Fruit fly (Drosophila melanogaster) whole organism, embryonic: ENCODE data around the gene ssp3.
A peak's percentile ranks its signal among the peaks of the same experiment; 100 is the strongest.

Experiments
- Antp ChIP-seq: fragments of 200-800 bp; sonication (Bioruptor generic); optimal IDR thresholded peaks from 3 replicates; lab custom pipeline; 2016; ENCODE audit warnings: missing biosample characterization, missing genetic modification characterization
- Blimp-1 ChIP-seq: fragments of 200-800 bp; sonication (Bioruptor generic); optimal IDR thresholded peaks from 3 replicates; lab custom pipeline; 2018; ENCODE audit warnings: missing biosample characterization, missing genetic modification characterization, mild to moderate bottlenecking, moderate library complexity, missing genetic modification reagents
- CG10147 ChIP-seq: fragments of 200-800 bp; sonication (Bioruptor generic); optimal IDR thresholded peaks from 2 replicates; lab custom pipeline; 2019; ENCODE audit warnings: missing biosample characterization, mild to moderate bottlenecking, missing genetic modification characterization, moderate library complexity
- CG14710 ChIP-seq: fragments of 200-800 bp; sonication (Bioruptor generic); optimal IDR thresholded peaks from 3 replicates; lab custom pipeline; 2019; ENCODE audit warnings: missing biosample characterization, mild to moderate bottlenecking, missing genetic modification characterization, moderate library complexity
- CG1602 ChIP-seq: fragments of 200-800 bp; sonication (Bioruptor generic); optimal IDR thresholded peaks from 3 replicates; lab custom pipeline; 2016; ENCODE audit warnings: missing biosample characterization, missing genetic modification characterization
- CG17361 ChIP-seq: fragments of 200-800 bp; sonication (Bioruptor generic); IDR thresholded peaks from 3 replicates; pipeline ENCODE4 v1.3.6; 2022; ENCODE audit warnings: missing biosample characterization, missing genetic modification characterization
- CG17829 ChIP-seq: fragments of 200-800 bp; optimal IDR thresholded peaks from 2 replicates; lab custom pipeline; 2019; ENCODE audit warnings: missing biosample characterization, mild to moderate bottlenecking, missing genetic modification characterization, moderate library complexity
- CG18262 ChIP-seq: fragments of 200-800 bp; optimal IDR thresholded peaks from 3 replicates; lab custom pipeline; 2019; ENCODE audit warnings: missing biosample characterization, mild to moderate bottlenecking, missing genetic modification characterization, moderate library complexity
- CG2712 ChIP-seq: fragments of 200-800 bp; optimal IDR thresholded peaks from 3 replicates; lab custom pipeline; 2019; ENCODE audit warnings: missing biosample characterization, mild to moderate bottlenecking, missing genetic modification characterization, moderate library complexity
- CG31441 ChIP-seq: fragments of 200-800 bp; sonication (Bioruptor generic); IDR thresholded peaks from 2 replicates; pipeline ENCODE4 v1.3.6; 2022; ENCODE audit warnings: missing biosample characterization, missing genetic modification characterization
- CG3407 ChIP-seq: fragments of 200-800 bp; sonication (Bioruptor generic); optimal IDR thresholded peaks from 2 replicates; lab custom pipeline; 2018; ENCODE audit warnings: missing biosample characterization, mild to moderate bottlenecking, missing genetic modification characterization
- CG34376 ChIP-seq: fragments of 200-800 bp; sonication (Bioruptor generic); optimal IDR thresholded peaks from 2 replicates; lab custom pipeline; 2018; ENCODE audit warnings: missing biosample characterization, mild to moderate bottlenecking, missing genetic modification characterization
- CG4282 ChIP-seq: fragments of 200-800 bp; sonication (Bioruptor generic); optimal IDR thresholded peaks from 2 replicates; lab custom pipeline; 2016; ENCODE audit warnings: missing biosample characterization, missing genetic modification characterization
- CG5180 ChIP-seq: fragments of 200-800 bp; sonication (Bioruptor generic); optimal IDR thresholded peaks from 3 replicates; lab custom pipeline; 2017; ENCODE audit warnings: missing biosample characterization, missing genetic modification characterization, mild to moderate bottlenecking, moderate library complexity, missing genetic modification reagents
- CG7839 ChIP-seq: fragments of 200-800 bp; sonication (Bioruptor generic); optimal IDR thresholded peaks from 3 replicates; lab custom pipeline; 2018; ENCODE audit warnings: missing biosample characterization, mild to moderate bottlenecking, missing genetic modification characterization, moderate library complexity
- CG8388 ChIP-seq: fragments of 200-800 bp; sonication (Bioruptor generic); optimal IDR thresholded peaks from 2 replicates; lab custom pipeline; 2019; ENCODE audit warnings: missing biosample characterization, mild to moderate bottlenecking, missing genetic modification characterization, moderate library complexity
- CG9609 ChIP-seq: fragments of 200-800 bp; sonication (Bioruptor generic); optimal IDR thresholded peaks from 3 replicates; lab custom pipeline; 2016; ENCODE audit warnings: missing biosample characterization, missing genetic modification characterization
- CG9727 ChIP-seq: fragments of 200-800 bp; sonication (Bioruptor generic); optimal IDR thresholded peaks from 3 replicates; lab custom pipeline; 2017; ENCODE audit warnings: missing biosample characterization, mild to moderate bottlenecking, missing genetic modification characterization
- D19A ChIP-seq: fragments of 200-800 bp; optimal IDR thresholded peaks from 3 replicates; lab custom pipeline; 2019; ENCODE audit warnings: missing biosample characterization, mild to moderate bottlenecking, missing genetic modification characterization, moderate library complexity
- Dad ChIP-seq: fragments of 200-800 bp; sonication (Bioruptor generic); optimal IDR thresholded peaks from 3 replicates; lab custom pipeline; 2016; ENCODE audit warnings: missing biosample characterization, missing genetic modification characterization
- Ets65A ChIP-seq: fragments of 200-800 bp; sonication (Bioruptor generic); peaks from one replicate; lab custom pipeline; 2016; ENCODE audit warnings: missing biosample characterization, missing genetic modification characterization
- HLH3B ChIP-seq: fragments of 200-800 bp; sonication (Bioruptor generic); IDR thresholded peaks from 2 replicates; pipeline ENCODE4 v1.3.6; 2022; ENCODE audit warnings: missing biosample characterization, missing genetic modification characterization
- HLHmδ ChIP-seq: fragments of 200-800 bp; sonication (Bioruptor generic); optimal IDR thresholded peaks from 2 replicates; lab custom pipeline; 2018; ENCODE audit warnings: missing biosample characterization, mild to moderate bottlenecking, missing genetic modification characterization, moderate library complexity
- Hand ChIP-seq: fragments of 200-800 bp; sonication (Bioruptor generic); optimal IDR thresholded peaks from 2 replicates; lab custom pipeline; 2017; ENCODE audit warnings: mild to moderate bottlenecking, missing biosample characterization, missing genetic modification reagents, missing genetic modification characterization
- Poxn ChIP-seq: fragments of 200-800 bp; sonication (Bioruptor generic); IDR thresholded peaks from 2 replicates; pipeline ENCODE4 v1.3.6; 2022; ENCODE audit warnings: missing biosample characterization, missing genetic modification characterization
- Rx ChIP-seq: fragments of 200-800 bp; sonication (Bioruptor generic); IDR thresholded peaks from 2 replicates; pipeline ENCODE4 v1.3.6; 2022; ENCODE audit warnings: missing biosample characterization, missing genetic modification characterization
- Sox100B ChIP-seq: fragments of 200-800 bp; sonication (Bioruptor generic); optimal IDR thresholded peaks from 3 replicates; lab custom pipeline; 2018; ENCODE audit warnings: missing biosample characterization, mild to moderate bottlenecking, missing genetic modification characterization
- Spps ChIP-seq: fragments of 200-800 bp; sonication (Bioruptor generic); optimal IDR thresholded peaks from 2 replicates; lab custom pipeline; 2018; ENCODE audit warnings: missing biosample characterization, mild to moderate bottlenecking, missing genetic modification characterization
- Sry-β ChIP-seq: fragments of 200-800 bp; sonication (Bioruptor generic); optimal IDR thresholded peaks from 2 replicates; lab custom pipeline; 2018; ENCODE audit warnings: missing biosample characterization, mild to moderate bottlenecking, missing genetic modification characterization, moderate library complexity
- TFAM ChIP-seq: fragments of 200-800 bp; sonication (Bioruptor generic); optimal IDR thresholded peaks from 2 replicates; lab custom pipeline; 2017; ENCODE audit warnings: missing biosample characterization, missing genetic modification characterization, inconsistent platforms
- Taf1 ChIP-seq: fragments of 200-800 bp; sonication (Bioruptor generic); IDR thresholded peaks from 2 replicates; pipeline ENCODE4 v1.3.6; 2022; ENCODE audit warnings: missing biosample characterization, missing genetic modification characterization
- al ChIP-seq: fragments of 200-800 bp; sonication (Bioruptor generic); IDR thresholded peaks from 2 replicates; pipeline ENCODE4 v1.3.6; 2022; ENCODE audit warnings: missing biosample characterization, missing genetic modification characterization
- bowl ChIP-seq: fragments of 200-800 bp; sonication (Bioruptor generic); IDR thresholded peaks from 2 replicates; pipeline ENCODE4 v1.3.6; 2022; ENCODE audit warnings: missing biosample characterization, missing genetic modification characterization
- corto ChIP-seq: fragments of 200-800 bp; sonication (Bioruptor generic); optimal IDR thresholded peaks from 2 replicates; lab custom pipeline; 2016; ENCODE audit warnings: missing biosample characterization, mild to moderate bottlenecking, missing genetic modification characterization, moderate library complexity
- dpn ChIP-seq, 2 experiments: fragments of 200-800 bp; sonication (Bioruptor generic); optimal IDR thresholded peaks; 3 replicates each; lab custom pipeline; 2016; ENCODE audit warnings: missing biosample characterization in 2 of 2, missing genetic modification characterization in 2 of 2
- fd102C ChIP-seq: fragments of 200-800 bp; sonication (Bioruptor generic); optimal IDR thresholded peaks from 2 replicates; lab custom pipeline; 2018; ENCODE audit warnings: missing biosample characterization, mild to moderate bottlenecking, missing genetic modification characterization, moderate library complexity
- gfzf ChIP-seq: fragments of 200-800 bp; sonication (Bioruptor generic); optimal IDR thresholded peaks from 2 replicates; lab custom pipeline; 2016; ENCODE audit warnings: missing biosample characterization, mild to moderate bottlenecking, missing genetic modification characterization, moderate library complexity
- hb ChIP-seq: fragments of 200-800 bp; sonication (Bioruptor generic); IDR thresholded peaks from 3 replicates; pipeline ENCODE4 v1.3.6; 2022; ENCODE audit warnings: missing biosample characterization, missing genetic modification characterization; ENCODE audit not compliant: partially characterized antibody
- nmo ChIP-seq: fragments of 200-800 bp; sonication (Bioruptor generic); optimal IDR thresholded peaks from 2 replicates; lab custom pipeline; 2018; ENCODE audit warnings: missing biosample characterization, mild to moderate bottlenecking, missing genetic modification characterization, moderate library complexity
- sima ChIP-seq: fragments of 200-800 bp; sonication (Bioruptor generic); optimal IDR thresholded peaks from 2 replicates; lab custom pipeline; 2016; ENCODE audit warnings: missing biosample characterization, missing genetic modification characterization
- slp2 ChIP-seq: fragments of 200-800 bp; sonication (Bioruptor generic); optimal IDR thresholded peaks from 2 replicates; lab custom pipeline; 2016; ENCODE audit warnings: missing biosample characterization, missing genetic modification characterization
- sug ChIP-seq: fragments of 200-800 bp; optimal IDR thresholded peaks from 2 replicates; lab custom pipeline; 2019; ENCODE audit warnings: missing biosample characterization, mild to moderate bottlenecking, missing genetic modification characterization, moderate library complexity
- tll ChIP-seq, 2 experiments: fragments of 200-800 bp in 1 of 2; fragments of >200 bp in 1 of 2; sonication (Bioruptor generic) in 1 of 2; optimal IDR thresholded peaks; 2 replicates each; lab custom pipeline; 2017 to 2019; ENCODE audit warnings: missing biosample characterization in 2 of 2, missing genetic modification characterization in 2 of 2, mild to moderate bottlenecking in 1 of 2, moderate library complexity in 1 of 2
- tna ChIP-seq: fragments of 200-800 bp; sonication (Bioruptor generic); IDR thresholded peaks from 2 replicates; pipeline ENCODE4 v1.3.6; 2022; ENCODE audit warnings: missing biosample characterization, missing genetic modification characterization; ENCODE audit not compliant: partially characterized antibody
- trem ChIP-seq: fragments of 200-800 bp; optimal IDR thresholded peaks from 3 replicates; lab custom pipeline; 2019; ENCODE audit warnings: missing biosample characterization, mild to moderate bottlenecking, missing genetic modification characterization, moderate library complexity
- tx ChIP-seq: fragments of 200-800 bp; sonication (Bioruptor generic); optimal IDR thresholded peaks from 2 replicates; lab custom pipeline; 2016; ENCODE audit warnings: missing biosample characterization, missing genetic modification characterization
- zen ChIP-seq: fragments of 200-800 bp; sonication (Bioruptor generic); optimal IDR thresholded peaks from 3 replicates; lab custom pipeline; 2018; ENCODE audit warnings: missing biosample characterization, mild to moderate bottlenecking, missing genetic modification characterization, moderate library complexity

Gene ssp3

dm6 chr2L:18919474-18919873 lies 24.3 kb downstream of the ssp3 start (continued):
- TF ChIP-seq CG14710 (peak; percentile 51), Sry-β (GFP tag; lab: Kevin White, UChicago) (no peak), CG8388 (GFP tag; lab: Kevin White, UChicago) (peak; percentile 3), Blimp-1 (GFP tag; lab: Kevin White, UChicago) (peak; percentile 62), trem (tag; lab: Kevin White, UChicago) (peak; percentile 18), Spps (tag; lab: Kevin White, UChicago) (peak; percentile 23), Rx (GFP tag; lab: Robert Waterston, UW) (no peak), Sox100B (peak; percentile 14), nmo (GFP tag; lab: Kevin White, UChicago) (peak; percentile 35), CG31441 (GFP tag; lab: Robert Waterston, UW) (peak; percentile 73), CG18262 (tag; lab: Kevin White, UChicago) (peak; percentile 77), sima (GFP tag; lab: Kevin White, UChicago) (no peak), CG17361 (peak; percentile 70; the same call in 2 of the 3 replicates), D19A (tag; lab: Kevin White, UChicago) (peak; percentile 18), CG17829 (tag; lab: Kevin White, UChicago) (peak; percentile 65), slp2 (no peak), CG9727 (peak; percentile 28)

- TF ChIP-seq CG7839 (tag; lab: Kevin White, UChicago) = no peak
- TF ChIP-seq sug (tag; lab: Kevin White, UChicago) = no peak
- no peak for TF ChIP-seq Poxn (GFP tag; lab: Robert Waterston, UW)
- TF ChIP-seq tll (GFP tag; optimal IDR thresholded peaks at IDR 0.05; lab: Kevin White, UChicago) = peak in 1 of 2 experiments; percentile 83
- no peak for TF ChIP-seq Taf1 (GFP tag; lab: Robert Waterston, UW)
- TF ChIP-seq CG9609 (GFP tag; lab: Kevin White, UChicago) = no peak
- no peak for TF ChIP-seq CG3407 (GFP tag; lab: Kevin White, UChicago)
- no peak for TF ChIP-seq TFAM (GFP tag; lab: Kevin White, UChicago)
- no peak for TF ChIP-seq CG2712 (tag; lab: Kevin White, UChicago)
- 0 out of 3 replicates have a peak, but pooled peaks have one; percentile 15 for TF ChIP-seq hb (GFP tag; lab: Robert Waterston, UW)
- TF ChIP-seq CG14710 = no peak
- no peak for TF ChIP-seq corto (GFP tag; lab: Kevin White, UChicago)
- TF ChIP-seq tna = no peak
- TF ChIP-seq CG4282 = no peak
- TF ChIP-seq zen = peak; percentile 5
- no peak for TF ChIP-seq CG5180 (GFP tag; lab: Kevin White, UChicago)
- no peak for TF ChIP-seq HLHmδ (GFP tag; lab: Kevin White, UChicago)
- no peak for TF ChIP-seq tx (GFP tag; lab: Kevin White, UChicago)
- TF ChIP-seq Ets65A (GFP tag; lab: Kevin White, UChicago) = peak; percentile 73
- no peak for TF ChIP-seq HLH3B
- TF ChIP-seq CG10147 = no peak
- TF ChIP-seq CG34376 (GFP tag; lab: Kevin White, UChicago) = no peak
- TF ChIP-seq dpn (GFP tag; optimal IDR thresholded peaks at IDR 0.05; lab: Kevin White, UChicago) = no peak
- TF ChIP-seq gfzf (GFP tag; lab: Kevin White, UChicago) = no peak
- TF ChIP-seq fd102C (GFP tag; lab: Kevin White, UChicago) = peak; percentile 69
- no peak for TF ChIP-seq al
- no peak for TF ChIP-seq Hand (GFP tag; lab: Kevin White, UChicago)
- TF ChIP-seq CG1602 (GFP tag; lab: Kevin White, UChicago) = no peak
- TF ChIP-seq Dad = no peak
- TF ChIP-seq Antp (GFP tag; lab: Kevin White, UChicago) = no peak
- TF ChIP-seq bowl (GFP tag; lab: Robert Waterston, UW) = no peak
Measured at dm6 chr2L:18917584-18917983, 26.2 kb downstream of the ssp3 start.
